Fruit fly (Drosophila melanogaster) whole organism, embryonic: ENCODE data around the gene goe.
A peak's percentile ranks its signal among the peaks of the same experiment; 100 is the strongest.

Experiments
- Awh ChIP-seq: fragments of 200-800 bp; sonication (Bioruptor generic); IDR thresholded peaks from 2 replicates; pipeline ENCODE4, ENCODE4 v1.3.6; 2022; ENCODE audit warnings: missing biosample characterization, missing genetic modification characterization
- BEAF-32 ChIP-seq: fragments of 200-800 bp; sonication (Bioruptor generic); optimal IDR thresholded peaks from 3 replicates; lab custom pipeline; 2017; ENCODE audit warnings: missing biosample characterization, missing genetic modification characterization, mild to moderate bottlenecking, moderate library complexity, missing genetic modification reagents
- CG10959 ChIP-seq: fragments of 200-800 bp; sonication (Bioruptor generic); IDR thresholded peaks from 2 replicates; pipeline ENCODE4 v1.3.6; 2022; ENCODE audit warnings: missing biosample characterization, missing genetic modification characterization
- CG12769 ChIP-seq: fragments of 200-800 bp; sonication (Bioruptor generic); optimal IDR thresholded peaks from 2 replicates; lab custom pipeline; 2019; ENCODE audit warnings: missing biosample characterization, mild to moderate bottlenecking, missing genetic modification characterization, moderate library complexity
- CG13894 ChIP-seq: fragments of 200-800 bp; sonication (Bioruptor generic); optimal IDR thresholded peaks from 3 replicates; lab custom pipeline; 2018; ENCODE audit warnings: missing biosample characterization, mild to moderate bottlenecking, missing genetic modification characterization, moderate library complexity
- CG1529 ChIP-seq: fragments of 200-800 bp; sonication (Bioruptor generic); optimal IDR thresholded peaks from 3 replicates; lab custom pipeline; 2018; ENCODE audit warnings: missing biosample characterization, missing genetic modification characterization
- CG15479 ChIP-seq: fragments of 200-800 bp; sonication (Bioruptor generic); optimal IDR thresholded peaks from 3 replicates; lab custom pipeline; 2019; ENCODE audit warnings: missing biosample characterization, mild to moderate bottlenecking, missing genetic modification characterization, moderate library complexity
- CG31365 ChIP-seq: fragments of 200-800 bp; sonication (Bioruptor generic); optimal IDR thresholded peaks from 2 replicates; lab custom pipeline; 2018; ENCODE audit warnings: missing biosample characterization, mild to moderate bottlenecking, missing genetic modification characterization
- CG4404 ChIP-seq: fragments of 200-800 bp; sonication (Bioruptor generic); IDR thresholded peaks from 2 replicates; pipeline ENCODE4 v1.3.6; 2022; ENCODE audit warnings: missing biosample characterization, missing genetic modification characterization
- CG4820 ChIP-seq: fragments of 200-800 bp; sonication (Bioruptor generic); optimal IDR thresholded peaks from 3 replicates; lab custom pipeline; 2016; ENCODE audit warnings: missing biosample characterization, missing genetic modification characterization
- CG6175 ChIP-seq: fragments of 200-800 bp; sonication (Bioruptor generic); IDR thresholded peaks from 3 replicates; pipeline ENCODE4 v1.3.6; 2022; ENCODE audit warnings: missing biosample characterization, missing genetic modification characterization
- CG6689 ChIP-seq: fragments of 200-800 bp; sonication (Bioruptor generic); IDR thresholded peaks from 2 replicates; pipeline ENCODE4 v1.3.6; 2022; ENCODE audit warnings: missing biosample characterization, missing genetic modification characterization
- CG9817 ChIP-seq: fragments of 200-800 bp; sonication (Bioruptor generic); optimal IDR thresholded peaks from 2 replicates; lab custom pipeline; 2018; ENCODE audit warnings: missing biosample characterization, mild to moderate bottlenecking, missing genetic modification characterization, moderate library complexity
- CG9876 ChIP-seq: fragments of 200-800 bp; sonication (Bioruptor generic); optimal IDR thresholded peaks from 2 replicates; lab custom pipeline; 2016; ENCODE audit warnings: missing biosample characterization, missing genetic modification characterization
- CrebB ChIP-seq: fragments of 200-800 bp; sonication (Bioruptor generic); optimal IDR thresholded peaks from 3 replicates; lab custom pipeline; 2018; ENCODE audit warnings: missing biosample characterization, mild to moderate bottlenecking, missing genetic modification characterization
- Deaf1 ChIP-seq: fragments of 200-800 bp; optimal IDR thresholded peaks from 3 replicates; lab custom pipeline; 2019; ENCODE audit warnings: missing biosample characterization, mild to moderate bottlenecking, missing genetic modification characterization, moderate library complexity
- Ets65A ChIP-seq: fragments of 200-800 bp; sonication (Bioruptor generic); peaks from one replicate; lab custom pipeline; 2016; ENCODE audit warnings: missing biosample characterization, missing genetic modification characterization
- H2.0 ChIP-seq: fragments of 200-800 bp; sonication (Bioruptor generic); IDR thresholded peaks from 2 replicates; pipeline ENCODE4 v1.3.6; 2022; ENCODE audit warnings: missing biosample characterization, missing genetic modification characterization
- Lpt ChIP-seq: fragments of >200 bp; optimal IDR thresholded peaks from 2 replicates; lab custom pipeline; 2018; ENCODE audit warnings: missing biosample characterization, missing genetic modification characterization
- NK7.1 ChIP-seq: fragments of 200-800 bp; sonication (Bioruptor generic); optimal IDR thresholded peaks from 3 replicates; lab custom pipeline; 2016; ENCODE audit warnings: missing biosample characterization, missing genetic modification characterization
- Pdp1 ChIP-seq, 2 experiments: fragments of 200-800 bp; sonication (Bioruptor generic); optimal IDR thresholded peaks; 3 replicates each; lab custom pipeline; 2016; ENCODE audit warnings: missing biosample characterization in 2 of 2, missing genetic modification characterization in 2 of 2, mild to moderate bottlenecking in 1 of 2, moderate library complexity in 1 of 2
- abd-A ChIP-seq: fragments of 200-800 bp; sonication (Bioruptor generic); optimal IDR thresholded peaks from 3 replicates; lab custom pipeline; 2019; ENCODE audit warnings: missing biosample characterization, mild to moderate bottlenecking, missing genetic modification characterization, moderate library complexity
- ash1 ChIP-seq: fragments of 200-800 bp; sonication (Bioruptor generic); optimal IDR thresholded peaks from 2 replicates; lab custom pipeline; 2018; ENCODE audit warnings: missing biosample characterization, mild to moderate bottlenecking, missing genetic modification characterization
- bbx ChIP-seq: fragments of 200-800 bp; sonication (Bioruptor generic); IDR thresholded peaks from 2 replicates; pipeline ENCODE4 v1.3.6; 2022; ENCODE audit warnings: missing biosample characterization, missing genetic modification characterization; ENCODE audit not compliant: partially characterized antibody
- br ChIP-seq: fragments of >200 bp; optimal IDR thresholded peaks from 2 replicates; lab custom pipeline; 2017
- cad ChIP-seq: fragments of >200 bp; optimal IDR thresholded peaks from 2 replicates; lab custom pipeline; 2017; ENCODE audit warnings: missing biosample characterization, missing genetic modification characterization
- chinmo ChIP-seq: fragments of 200-800 bp; sonication (Bioruptor generic); IDR thresholded peaks from 4 replicates; pipeline ENCODE4 v1.3.6; 2022; ENCODE audit warnings: missing biosample characterization, missing genetic modification characterization; ENCODE audit not compliant: partially characterized antibody
- gcm ChIP-seq: fragments of 200-800 bp; sonication (Bioruptor generic); optimal IDR thresholded peaks from 2 replicates; lab custom pipeline; 2019; ENCODE audit warnings: missing biosample characterization, mild to moderate bottlenecking, missing genetic modification characterization, moderate library complexity
- grn ChIP-seq: fragments of 200-800 bp; sonication (Bioruptor generic); optimal IDR thresholded peaks from 3 replicates; lab custom pipeline; 2017; ENCODE audit warnings: missing biosample characterization, missing genetic modification characterization
- kay ChIP-seq: fragments of 200-800 bp; sonication (Bioruptor generic); optimal IDR thresholded peaks from 2 replicates; lab custom pipeline; 2016; ENCODE audit warnings: missing biosample characterization, missing genetic modification characterization
- salm ChIP-seq: fragments of 200-800 bp; sonication (Bioruptor generic); optimal IDR thresholded peaks from 2 replicates; lab custom pipeline; 2018; ENCODE audit warnings: missing biosample characterization, mild to moderate bottlenecking, missing genetic modification characterization
- sens ChIP-seq: fragments of 200-800 bp; sonication (Bioruptor generic); peaks from one replicate; lab custom pipeline; 2016; ENCODE audit warnings: missing biosample characterization, missing genetic modification characterization
- shn ChIP-seq: fragments of 200-800 bp; sonication (Bioruptor generic); optimal IDR thresholded peaks from 3 replicates; lab custom pipeline; 2016; ENCODE audit warnings: missing biosample characterization, missing genetic modification characterization
- vvl ChIP-seq: fragments of 200-800 bp; sonication (Bioruptor generic); IDR thresholded peaks from 2 replicates; pipeline ENCODE4 v1.3.6; 2022; ENCODE audit warnings: missing biosample characterization, missing genetic modification characterization

goe gene

dm6 chrX:16740606-16741005, 11.1 kb downstream of the goe start, which contains the start of gene CG32568:
Gene CG32568, plus strand, starts transcription at chrX:16740906.
- TF ChIP-seq salm (no peak), Deaf1 (no peak), Awh (GFP tag; lab: Robert Waterston, UW) (no peak), Lpt (GFP tag; lab: Kevin White, UChicago) (no peak), CrebB (tag; lab: Kevin White, UChicago) (no peak), CG1529 (no peak), CG4820 (GFP tag; lab: Kevin White, UChicago) (no peak), cad (no peak), kay (no peak), bbx (GFP tag; lab: Robert Waterston, UW) (no peak), CG15479 (GFP tag; lab: Kevin White, UChicago) (no peak)
- TF ChIP-seq, all 482 proteins: peak for 0

dm6 chrX:16737878-16738277, 13.8 kb downstream of the goe start, which contains the start of gene TwdlZ:
Gene TwdlZ, plus strand, starts transcription at chrX:16738178.
- no peak for TF ChIP-seq CG31365 (tag; lab: Kevin White, UChicago)
- TF ChIP-seq Pdp1 (GFP tag; optimal IDR thresholded peaks at IDR 0.05; lab: Kevin White, UChicago): peak in 1 of 2 experiments; percentile 17
- TF ChIP-seq, all 482 proteins: peak for 1

dm6 chrX:16736180-16736579, 15.5 kb downstream of the goe start:
- TF ChIP-seq CG13894 (tag; lab: Kevin White, UChicago) (peak; percentile 94), CG9876 (GFP tag; lab: Kevin White, UChicago) (no peak)
- TF ChIP-seq, all 482 proteins: peak for 1

dm6 chrX:16734647-16735046, 17.1 kb downstream of the goe start, which contains the start of gene TwdlY:
Gene TwdlY, plus strand, starts transcription at chrX:16734947.
- TF ChIP-seq CG12769 (peak; percentile 6), chinmo (peak; percentile 53; the same call in 1 of the 4 replicates), shn (GFP tag; lab: Kevin White, UChicago) (no peak), vvl (peak; percentile 53; the same call in 1 of the 2 replicates), br (lab: Kevin White, UChicago) (no peak), CG10959 (GFP tag; lab: Robert Waterston, UW) (no peak), gcm (no peak)

dm6 chrX:16733244-16733643, 18.5 kb downstream of the goe start:
- TF ChIP-seq H2.0: no peak
- TF ChIP-seq BEAF-32: no peak
- no peak for TF ChIP-seq CG6175
- peak; percentile 71 for TF ChIP-seq grn
- no peak for TF ChIP-seq CG9817
- peak; percentile 57 for TF ChIP-seq abd-A (tag; lab: Kevin White, UChicago)
- peak; percentile 3 for TF ChIP-seq sens
- peak; percentile 34 for TF ChIP-seq Ets65A (GFP tag; lab: Kevin White, UChicago)
- no peak for TF ChIP-seq NK7.1 (GFP tag; lab: Kevin White, UChicago)
- TF ChIP-seq CG13894 (tag; lab: Kevin White, UChicago): peak; percentile 87
- TF ChIP-seq CG4404 (GFP tag; lab: Robert Waterston, UW): no peak
- TF ChIP-seq Awh (GFP tag; lab: Robert Waterston, UW): peak; percentile 45; the same call in 1 of the 2 replicates
- TF ChIP-seq ash1 (GFP tag; lab: Kevin White, UChicago): no peak
- TF ChIP-seq CG6689 (GFP tag; lab: Robert Waterston, UW): no peak
